Worm (Caenorhabditis elegans) whole organism, young adult: ENCODE measurements around the gene cpz-2.

ENCODE experiments used
- B0019.2 ChIP-seq: fragments of 200-800 bp; sonication (Bioruptor generic); conservative IDR thresholded peaks from 2 replicates; pipeline ENCODE4 v1.3.6; 2022; ENCODE audit warnings: missing genetic modification reagents, missing genetic modification characterization, missing compliant biosample characterization
- D2030.7 ChIP-seq: fragments of 200-800 bp; sonication (Bioruptor generic); IDR thresholded peaks from 2 replicates; pipeline ENCODE4 v1.3.6; 2022; ENCODE audit warnings: missing genetic modification reagents, missing genetic modification characterization, missing compliant biosample characterization
- F10E7.11 ChIP-seq: sonication (generic microtip); optimal IDR thresholded peaks from 2 replicates; lab custom pipeline; 2017; ENCODE audit warnings: mild to moderate bottlenecking, missing genetic modification characterization, moderate library complexity, missing compliant biosample characterization
- F23B12.7 ChIP-seq: sonication (generic microtip); optimal IDR thresholded peaks from 2 replicates; lab custom pipeline; 2017; ENCODE audit warnings: missing genetic modification characterization, mild to moderate bottlenecking, missing compliant biosample characterization, antibody characterized with exemption, moderate library complexity; ENCODE audit not compliant: insufficient read depth
- F57C9.4 ChIP-seq: sonication (generic microtip); optimal IDR thresholded peaks from 2 replicates; lab custom pipeline; 2017; ENCODE audit warnings: mild to moderate bottlenecking, missing genetic modification characterization, missing compliant biosample characterization
- K11D2.4 ChIP-seq: fragments of 200-800 bp; sonication (Bioruptor generic); IDR thresholded peaks from 2 replicates; pipeline ENCODE4 v1.3.6; 2022; ENCODE audit warnings: missing genetic modification reagents, missing genetic modification characterization, missing compliant biosample characterization
- T07F8.4 ChIP-seq: sonication (generic microtip); optimal IDR thresholded peaks from 2 replicates; lab custom pipeline; 2016; ENCODE audit warnings: mild to moderate bottlenecking, missing genetic modification characterization, moderate library complexity, missing compliant biosample characterization
- T26A5.8 ChIP-seq: sonication (generic microtip); optimal IDR thresholded peaks from 2 replicates; lab custom pipeline; 2016; ENCODE audit warnings: missing genetic modification characterization, missing compliant biosample characterization
- Y53G8AR.9 ChIP-seq: fragments of 200-800 bp; sonication (Bioruptor generic); conservative IDR thresholded peaks from 2 replicates; pipeline ENCODE4 v1.3.6; 2022; ENCODE audit warnings: missing genetic modification reagents, missing genetic modification characterization, missing compliant biosample characterization
- akir-1 ChIP-seq: fragments of 200-800 bp; sonication (Bioruptor generic); optimal IDR thresholded peaks from 2 replicates; lab custom pipeline; 2018; ENCODE audit warnings: mild to moderate bottlenecking, missing genetic modification characterization, moderate library complexity, missing compliant biosample characterization
- ama-1 ChIP-seq, 3 experiments: fragments of 150-350 bp in 1 of 3; sonication (generic microtip) in 2 of 3; optimal IDR thresholded peaks; 2 replicates each; lab custom pipeline; 2014 to 2018; ENCODE audit warnings: missing biosample characterization in 2 of 3, missing genetic modification characterization in 2 of 3, missing genetic modification reagents in 2 of 3
- aptf-2 ChIP-seq: fragments of 200-800 bp; sonication (Bioruptor generic); conservative IDR thresholded peaks from 2 replicates; pipeline ENCODE4 v1.3.6; 2022; ENCODE audit warnings: missing genetic modification reagents, missing genetic modification characterization, missing compliant biosample characterization
- aptf-3 ChIP-seq: fragments of 200-800 bp; sonication (Bioruptor generic); IDR thresholded peaks from 2 replicates; pipeline ENCODE4 v1.3.6; 2022; ENCODE audit warnings: missing genetic modification characterization, missing compliant biosample characterization
- atf-7 ChIP-seq: sonication (generic microtip); optimal IDR thresholded peaks from 2 replicates; lab custom pipeline; 2017; ENCODE audit warnings: mild to moderate bottlenecking, missing genetic modification characterization, missing compliant biosample characterization
- attf-6 ChIP-seq: fragments of 200-800 bp; sonication (Bioruptor generic); IDR thresholded peaks from 2 replicates; pipeline ENCODE4 v1.3.6; 2022; ENCODE audit warnings: missing genetic modification reagents, missing genetic modification characterization, missing compliant biosample characterization
- bed-2 ChIP-seq: fragments of 200-800 bp; sonication (Bioruptor generic); IDR thresholded peaks from 2 replicates; pipeline ENCODE4 v1.3.6; 2022; ENCODE audit warnings: missing genetic modification reagents, missing genetic modification characterization, missing compliant biosample characterization
- ceh-40 ChIP-seq: fragments of 200-800 bp; sonication (Bioruptor generic); IDR thresholded peaks from 2 replicates; pipeline ENCODE4 v1.3.6; 2022; ENCODE audit warnings: missing genetic modification characterization, missing compliant biosample characterization
- ceh-91 ChIP-seq: fragments of 200-800 bp; sonication (Bioruptor generic); IDR thresholded peaks from 2 replicates; pipeline ENCODE4 v1.3.6; 2022; ENCODE audit warnings: missing genetic modification reagents, missing genetic modification characterization, missing compliant biosample characterization
- die-1 ChIP-seq: sonication (generic microtip); optimal IDR thresholded peaks from 2 replicates; lab custom pipeline; 2016; ENCODE audit warnings: missing genotype, mild to moderate bottlenecking, missing genetic modification characterization, missing compliant biosample characterization
- dpl-1 ChIP-seq: fragments of 150-350 bp; optimal IDR thresholded peaks from 2 replicates; lab custom pipeline; 2014; ENCODE audit warnings: missing biosample characterization, missing genetic modification reagents, missing genetic modification characterization
- efl-1 ChIP-seq: fragments of 150-350 bp; optimal IDR thresholded peaks from 2 replicates; lab custom pipeline; 2014; ENCODE audit warnings: missing biosample characterization, missing genetic modification reagents, missing genetic modification characterization
- egl-18 ChIP-seq: fragments of 200-800 bp; sonication (Bioruptor generic); IDR thresholded peaks from 2 replicates; pipeline ENCODE4 v1.3.6; 2022; ENCODE audit warnings: missing genetic modification reagents, missing genetic modification characterization, missing compliant biosample characterization
- egrh-3 ChIP-seq: fragments of 200-800 bp; sonication (Bioruptor generic); IDR thresholded peaks from 2 replicates; pipeline ENCODE4 v1.3.6; 2022; ENCODE audit warnings: missing genetic modification reagents, missing genetic modification characterization, missing compliant biosample characterization
- him-1 ChIP-seq: sonication (generic microtip); optimal IDR thresholded peaks from 2 replicates; lab custom pipeline; 2016; ENCODE audit warnings: missing genotype, missing genetic modification reagents, missing genetic modification characterization, missing compliant biosample characterization
- hmg-20 ChIP-seq: fragments of 200-800 bp; sonication (Bioruptor generic); IDR thresholded peaks from 2 replicates; pipeline ENCODE4 v1.3.6; 2022; ENCODE audit warnings: missing genetic modification reagents, missing genetic modification characterization, missing compliant biosample characterization
- lag-1 ChIP-seq: fragments of 200-800 bp; sonication (Bioruptor generic); IDR thresholded peaks from 2 replicates; pipeline ENCODE4 v1.3.6; 2022; ENCODE audit warnings: missing genetic modification reagents, missing genetic modification characterization, missing compliant biosample characterization
- let-607 ChIP-seq, 2 experiments: fragments of 200-800 bp in 1 of 2; sonication (Bioruptor generic) in 1 of 2; sonication (generic microtip) in 1 of 2; optimal IDR thresholded peaks; 2 replicates each; lab custom pipeline; 2016 to 2018; ENCODE audit warnings: mild to moderate bottlenecking in 2 of 2, missing compliant biosample characterization in 2 of 2, missing genetic modification characterization in 2 of 2, moderate library complexity in 2 of 2, missing genotype in 1 of 2
- lin-26 ChIP-seq: fragments of 200-800 bp; sonication (Bioruptor generic); IDR thresholded peaks from 2 replicates; pipeline ENCODE4 v1.3.6; 2022; ENCODE audit warnings: missing genetic modification reagents, missing genetic modification characterization, missing compliant biosample characterization
- lin-35 ChIP-seq, 3 experiments: fragments of 150-350 bp in 2 of 3; sonication (generic microtip) in 1 of 3; optimal IDR thresholded peaks; 2 replicates each; lab custom pipeline; 2014 to 2018; ENCODE audit warnings: missing biosample characterization in 3 of 3, missing genetic modification characterization in 3 of 3, missing genetic modification reagents in 3 of 3
- lsl-1 ChIP-seq: fragments of 200-800 bp; sonication (Bioruptor generic); optimal IDR thresholded peaks from 2 replicates; lab custom pipeline; 2018; ENCODE audit warnings: mild to moderate bottlenecking, missing genetic modification characterization, moderate library complexity, missing compliant biosample characterization
- madf-8 ChIP-seq: fragments of 200-800 bp; sonication (Bioruptor generic); conservative IDR thresholded peaks from 2 replicates; pipeline ENCODE4 v1.3.6; 2022; ENCODE audit warnings: missing genetic modification reagents, missing genetic modification characterization, missing compliant biosample characterization
- mel-28 ChIP-seq: sonication (generic microtip); optimal IDR thresholded peaks from 2 replicates; lab custom pipeline; 2016; ENCODE audit warnings: borderline replicate concordance, mild to moderate bottlenecking, missing genetic modification characterization, missing compliant biosample characterization
- nhr-27 ChIP-seq: fragments of 200-800 bp; sonication (Bioruptor generic); optimal IDR thresholded peaks from 2 replicates; lab custom pipeline; 2018; ENCODE audit warnings: mild to moderate bottlenecking, missing genetic modification characterization, moderate library complexity, missing compliant biosample characterization
- pbrm-1 ChIP-seq: fragments of 200-800 bp; sonication (Bioruptor generic); IDR thresholded peaks from 2 replicates; pipeline ENCODE4 v1.3.6; 2022; ENCODE audit warnings: missing genetic modification reagents, missing genetic modification characterization, missing compliant biosample characterization
- pha-4 ChIP-seq: fragments of 150-350 bp; sonication (generic microtip); optimal IDR thresholded peaks from 2 replicates; lab custom pipeline; 2014; ENCODE audit warnings: missing biosample characterization, missing genetic modification reagents, missing genetic modification characterization
- rcor-1 ChIP-seq: fragments of 200-800 bp; sonication (Bioruptor generic); IDR thresholded peaks from 2 replicates; pipeline ENCODE4 v1.3.6; 2022; ENCODE audit warnings: missing genetic modification reagents, missing genetic modification characterization, missing compliant biosample characterization
- repo-1 ChIP-seq: sonication (generic microtip); optimal IDR thresholded peaks from 2 replicates; lab custom pipeline; 2017; ENCODE audit warnings: mild to moderate bottlenecking, missing genetic modification characterization, missing compliant biosample characterization
- snpc-3.4 ChIP-seq: sonication (generic microtip); optimal IDR thresholded peaks from 2 replicates; lab custom pipeline; 2017; ENCODE audit warnings: missing genetic modification characterization, mild to moderate bottlenecking, missing compliant biosample characterization, antibody characterized with exemption, moderate library complexity, missing genotype, missing genetic modification reagents
- snpc-4 ChIP-seq, 5 experiments: fragments of 150-350 bp in 1 of 5; sonication (generic microtip) in 4 of 5; optimal IDR thresholded peaks; 2 replicates each; lab custom pipeline; 2014 to 2018; ENCODE audit warnings: missing genetic modification characterization in 5 of 5, missing biosample characterization in 3 of 5, antibody characterized with exemption in 2 of 5, mild to moderate bottlenecking in 2 of 5, missing compliant biosample characterization in 2 of 5, missing genotype in 2 of 5, moderate library complexity in 2 of 5, missing genetic modification reagents in 1 of 5
- sptf-2 ChIP-seq: fragments of 200-800 bp; sonication (Bioruptor generic); optimal IDR thresholded peaks from 2 replicates; lab custom pipeline; 2018; ENCODE audit warnings: mild to moderate bottlenecking, missing genetic modification characterization, missing compliant biosample characterization
- tbp1 ChIP-seq: fragments of 200-800 bp; sonication (Bioruptor generic); optimal IDR thresholded peaks from 2 replicates; lab custom pipeline; 2018; ENCODE audit warnings: mild to moderate bottlenecking, missing genetic modification characterization, missing compliant biosample characterization
- tlf-1 ChIP-seq: fragments of 200-800 bp; sonication (Bioruptor generic); optimal IDR thresholded peaks from 2 replicates; lab custom pipeline; 2018; ENCODE audit warnings: mild to moderate bottlenecking, missing genetic modification characterization, missing compliant biosample characterization
- xnd-1 ChIP-seq: sonication (generic microtip); optimal IDR thresholded peaks from 2 replicates; lab custom pipeline; 2016; ENCODE audit warnings: missing genotype, missing genetic modification reagents, missing genetic modification characterization, missing compliant biosample characterization
- zfh-2 ChIP-seq: fragments of 200-800 bp; sonication (Bioruptor generic); conservative IDR thresholded peaks from 2 replicates; pipeline ENCODE4 v1.3.6; 2022; ENCODE audit warnings: missing genetic modification reagents, missing genetic modification characterization, missing compliant biosample characterization
- ztf-18 ChIP-seq: sonication (generic microtip); optimal IDR thresholded peaks from 2 replicates; lab custom pipeline; 2016; ENCODE audit warnings: missing genotype, mild to moderate bottlenecking, missing genetic modification characterization, missing compliant biosample characterization
- ztf-22 ChIP-seq: fragments of 200-800 bp; sonication (Bioruptor generic); optimal IDR thresholded peaks from 2 replicates; lab custom pipeline; 2018; ENCODE audit warnings: mild to moderate bottlenecking, missing genetic modification characterization, moderate library complexity, missing compliant biosample characterization
- ztf-28 ChIP-seq: fragments of 200-800 bp; sonication (Bioruptor generic); IDR thresholded peaks from 2 replicates; pipeline ENCODE4 v1.3.6; 2022; ENCODE audit warnings: missing genetic modification reagents, missing genetic modification characterization, missing compliant biosample characterization
- ztf-6 ChIP-seq: fragments of 200-800 bp; sonication (Bioruptor generic); IDR thresholded peaks from 2 replicates; pipeline ENCODE4 v1.3.6; 2022; ENCODE audit warnings: missing genetic modification reagents, missing genetic modification characterization, missing compliant biosample characterization

The cpz-2 gene

DNA sequence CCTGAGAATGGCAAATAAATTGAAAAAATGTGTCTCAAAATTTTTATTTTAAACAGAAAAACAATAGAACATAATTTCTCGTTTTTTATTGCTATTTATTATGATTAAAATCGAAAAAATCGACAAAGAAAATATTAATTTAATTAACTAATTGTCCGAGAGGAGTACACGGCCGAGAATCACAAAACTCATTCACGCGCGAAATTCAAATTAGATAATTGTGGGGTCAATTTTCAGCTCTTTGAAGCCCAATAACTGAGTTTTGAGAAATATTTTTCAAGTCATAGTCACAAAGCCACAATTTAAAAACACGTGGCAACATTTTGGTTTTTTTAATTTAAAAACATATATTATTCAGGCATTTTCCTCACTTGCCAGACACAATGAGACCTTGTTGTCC lies 28.1 kb downstream of the cpz-2 start (continued):
- no peak for TF ChIP-seq sptf-2 (GFP tag; lab: Kevin White, UChicago)
- TF ChIP-seq nhr-27 (tag; lab: Kevin White, UChicago): no peak
- TF ChIP-seq repo-1 (tag; lab: Kevin White, UChicago): no peak
- TF ChIP-seq pha-4 (tag; lab: Kevin White, UChicago): no peak
- TF ChIP-seq ztf-28 (GFP tag; lab: Robert Waterston, UW): 0 out of 2 replicates have a peak, but pooled peaks have one; percentile 11
- no peak for TF ChIP-seq ceh-40
- TF ChIP-seq lag-1 (GFP tag; lab: Robert Waterston, UW): no peak
- TF ChIP-seq efl-1: peak; percentile 48
- no peak for TF ChIP-seq snpc-3.4 (tag; lab: Kevin White, UChicago)
- no peak for TF ChIP-seq akir-1 (GFP tag; lab: Kevin White, UChicago)
- TF ChIP-seq T07F8.4 (tag; lab: Kevin White, UChicago): no peak
- no peak for TF ChIP-seq atf-7 (tag; lab: Kevin White, UChicago)
- TF ChIP-seq mel-28 (tag; lab: Kevin White, UChicago): no peak
- TF ChIP-seq aptf-2: 0 out of 2 replicates have a peak, but pooled peaks have one; percentile 23
- TF ChIP-seq xnd-1 (tag; lab: Kevin White, UChicago): peak; percentile 35
- TF ChIP-seq Y53G8AR.9 (GFP tag; lab: Robert Waterston, UW): no peak
- TF ChIP-seq T26A5.8: no peak
- no peak for TF ChIP-seq egrh-3
- TF ChIP-seq ztf-18 (tag; lab: Kevin White, UChicago): no peak
- no peak for TF ChIP-seq aptf-3
- no peak for TF ChIP-seq D2030.7 (GFP tag; lab: Robert Waterston, UW)
- TF ChIP-seq F57C9.4 (tag; lab: Kevin White, UChicago): no peak
- no peak for TF ChIP-seq snpc-4 (GFP tag; optimal IDR thresholded peaks at IDR 0.05; lab: Kevin White, UChicago)
- no peak for TF ChIP-seq snpc-4 (tag; optimal IDR thresholded peaks at IDR 0.05; lab: Kevin White, UChicago)
- peak; percentile 37; the same call in 1 of the 2 replicates for TF ChIP-seq ceh-91 (GFP tag; lab: Robert Waterston, UW)
- no peak for TF ChIP-seq egl-18 (GFP tag; lab: Robert Waterston, UW)
- TF ChIP-seq ztf-6 (GFP tag; lab: Robert Waterston, UW): no peak
- TF ChIP-seq dpl-1 (GFP tag; lab: Kevin White, UChicago): peak; percentile 26
- no peak for TF ChIP-seq ztf-22 (GFP tag; lab: Kevin White, UChicago)
- peak in 2 of 3 experiments; percentile 5 to 67 for TF ChIP-seq lin-35 (GFP tag; optimal IDR thresholded peaks at IDR 0.05; lab: Kevin White, UChicago)
- no peak for TF ChIP-seq him-1 (tag; lab: Kevin White, UChicago)
- no peak for TF ChIP-seq F23B12.7 (tag; lab: Kevin White, UChicago)
- no peak for TF ChIP-seq lin-26 (GFP tag; lab: Robert Waterston, UW)
- TF ChIP-seq zfh-2 (GFP tag; lab: Robert Waterston, UW): no peak
- no peak for TF ChIP-seq K11D2.4 (GFP tag; lab: Robert Waterston, UW)
- TF ChIP-seq rcor-1: no peak
- TF ChIP-seq ama-1 (optimal IDR thresholded peaks at IDR 0.05; lab: Kevin White, UChicago): no peak
- no peak for TF ChIP-seq ama-1 (GFP tag; optimal IDR thresholded peaks at IDR 0.05; lab: Kevin White, UChicago)
- no peak for TF ChIP-seq let-607 (tag; optimal IDR thresholded peaks at IDR 0.05; lab: Kevin White, UChicago)
- TF ChIP-seq B0019.2: no peak
- TF ChIP-seq attf-6 (GFP tag; lab: Robert Waterston, UW): no peak
- no peak for TF ChIP-seq pbrm-1 (GFP tag; lab: Robert Waterston, UW)
- no peak for TF ChIP-seq die-1
- no peak for TF ChIP-seq F10E7.11
- TF ChIP-seq tlf-1: no peak
- peak; percentile 41; the same call in 1 of the 2 replicates for TF ChIP-seq madf-8 (GFP tag; lab: Robert Waterston, UW)
- TF ChIP-seq bed-2 (GFP tag; lab: Robert Waterston, UW): no peak
- no peak for TF ChIP-seq tbp1 (GFP tag; lab: Kevin White, UChicago)
- TF ChIP-seq lsl-1 (GFP tag; lab: Kevin White, UChicago): peak; percentile 20
- TF ChIP-seq hmg-20 (GFP tag; lab: Robert Waterston, UW): no peak
